Fruit fly (Drosophila melanogaster) whole organism: ENCODE results near the gene Obp83cd.

Experiments
- CG8478 ChIP-seq: fragments of >200 bp; optimal IDR thresholded peaks from 2 replicates; lab custom pipeline; 2018; ENCODE audit warnings: inconsistent platforms
- Dll ChIP-seq: fragments of >200 bp; optimal IDR thresholded peaks from 2 replicates; lab custom pipeline; 2017
- EcR ChIP-seq, 2 experiments: fragments of >200 bp; optimal IDR thresholded peaks; 2 replicates each; lab custom pipeline; 2017; ENCODE audit warnings: missing biosample characterization in 2 of 2, missing genetic modification characterization in 2 of 2, missing genetic modification reagents in 2 of 2
- pan ChIP-seq: fragments of >200 bp; optimal IDR thresholded peaks from 2 replicates; lab custom pipeline; 2017
- psq ChIP-seq: fragments of >200 bp; optimal IDR thresholded peaks from 2 replicates; lab custom pipeline; 2017
- usp ChIP-seq: fragments of >200 bp; optimal IDR thresholded peaks from 2 replicates; lab custom pipeline; 2017; ENCODE audit warnings: missing biosample characterization, missing genetic modification characterization, mixed read lengths

DNA sequence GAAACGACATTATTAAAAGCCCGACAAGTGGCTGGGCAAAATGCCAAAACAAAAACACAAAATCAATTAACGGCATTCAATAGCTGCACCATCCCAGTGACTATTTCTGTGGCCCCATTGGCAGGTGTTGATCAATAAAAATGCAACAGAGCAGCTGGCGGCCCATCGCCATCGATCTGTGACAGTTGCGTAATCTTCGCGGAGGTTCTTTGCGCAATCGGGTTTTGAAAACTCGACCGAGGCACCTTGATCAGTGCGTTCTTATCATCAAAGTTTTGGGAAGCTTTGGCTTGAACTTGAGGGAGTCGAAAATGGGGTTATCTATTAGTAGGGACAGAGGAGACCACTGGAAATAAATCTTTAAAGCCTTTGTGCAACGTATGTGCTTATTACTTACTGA lies 581 bp upstream of the Obp83cd start:
- no peak for TF ChIP-seq Dll (lab: Kevin White, UChicago)
- TF ChIP-seq pan (lab: Kevin White, UChicago): no peak
- no peak for TF ChIP-seq usp (GFP tag; lab: Kevin White, UChicago)
- TF ChIP-seq psq (lab: Kevin White, UChicago): no peak
- TF ChIP-seq CG8478 (lab: Kevin White, UChicago): no peak
- TF ChIP-seq EcR (GFP tag; optimal IDR thresholded peaks at IDR 0.05; lab: Kevin White, UChicago): no peak
